Worm (Caenorhabditis elegans): ENCODE measurements around the gene deg-1.

Gene deg-1

ce11 chrX:7787885-7788353, 35.0 kb downstream of the deg-1 start, which contains the start of gene ZK154.5 (continued):
- TF ChIP-seq zip-11 (GFP tag; IDR thresholded peaks at IDR 0.05) (no peak), T20F7.1 (GFP tag; optimal IDR thresholded peaks at IDR 0.05) (no peak), lim-7 (GFP tag; IDR thresholded peaks at IDR 0.05) (no peak), hmg-1.1 (GFP tag; IDR thresholded peaks at IDR 0.05) (peak; percentile 51), aly-2 (tag; optimal IDR thresholded peaks at IDR 0.05) (no peak), lin-29 (GFP tag; IDR thresholded peaks at IDR 0.05) (no peak), F10B5.3 (tag; optimal IDR thresholded peaks at IDR 0.05) (no peak), saeg-2 (GFP tag; IDR thresholded peaks at IDR 0.05) (no peak), madf-9 (GFP tag; conservative IDR thresholded peaks at IDR 0.05) (no peak), arid-1 (GFP tag; conservative IDR thresholded peaks at IDR 0.05) (no peak; the same call in 1 of the 2 replicates), ZK546.5 (tag; optimal IDR thresholded peaks at IDR 0.05) (no peak), dmd-6 (GFP tag; IDR thresholded peaks at IDR 0.05) (0 out of 2 replicates have a peak, but pooled peaks have one; percentile 10), daf-8 (GFP tag; IDR thresholded peaks at IDR 0.05) (no peak), unc-130 (GFP tag; optimal IDR thresholded peaks at IDR 0.05) (no peak), spr-3 (GFP tag; optimal IDR thresholded peaks at IDR 0.05) (no peak), ceh-82 (tag; optimal IDR thresholded peaks at IDR 0.05) (no peak)

ce11 chrX:7791802-7792201, 38.9 kb downstream of the deg-1 start:
- peak; percentile 41; the same call in 1 of the 2 replicates for TF ChIP-seq hmg-1.1 (GFP tag; IDR thresholded peaks at IDR 0.05)
- peak; percentile 33 for TF ChIP-seq hlh-11 (tag; optimal IDR thresholded peaks at IDR 0.05)
- TF ChIP-seq ceh-28 (tag; optimal IDR thresholded peaks at IDR 0.05), result no peak
- TF ChIP-seq aha-1 (tag), result peak; percentile 51
- no peak for TF ChIP-seq egl-43 (GFP tag; IDR thresholded peaks at IDR 0.05)
- no peak for TF ChIP-seq dmd-6 (GFP tag; IDR thresholded peaks at IDR 0.05)
- TF ChIP-seq mxl-3 (GFP tag; optimal IDR thresholded peaks at IDR 0.05), result peak; percentile 39
- peak in 1 of 2 experiments; percentile 55 for TF ChIP-seq mdl-1 (tag; optimal IDR thresholded peaks at IDR 0.05)
- peak; percentile 76 for TF ChIP-seq nhr-11 (tag; optimal IDR thresholded peaks at IDR 0.05)
- peak in 1 of 2 experiments; percentile 60 for TF ChIP-seq lsy-2 (tag; optimal IDR thresholded peaks at IDR 0.05)
- TF ChIP-seq hlh-30 (tag; optimal IDR thresholded peaks at IDR 0.05; ENCODE audit: insufficient read depth), result peak; percentile 38
- TF ChIP-seq nhr-111 (GFP tag; optimal IDR thresholded peaks at IDR 0.05), result no peak
- TF ChIP-seq ctbp-1 (GFP tag; IDR thresholded peaks at IDR 0.05), result 0 out of 2 replicates have a peak, but pooled peaks have one; percentile 17
- TF ChIP-seq unc-130 (GFP tag; optimal IDR thresholded peaks at IDR 0.05), result no peak
- peak; percentile 58 for TF ChIP-seq F37D6.2 (tag; optimal IDR thresholded peaks at IDR 0.05)
- peak; percentile 64 for TF ChIP-seq rbr-2 (tag; optimal IDR thresholded peaks at IDR 0.05)
- peak in 1 of 2 experiments; percentile 96 for TF ChIP-seq unc-62 (GFP tag; optimal IDR thresholded peaks at IDR 0.05 in 1 of 2)
- TF ChIP-seq unc-62 (tag; optimal IDR thresholded peaks at IDR 0.05), result no peak
- peak; percentile 8 for TF ChIP-seq dpl-1 (GFP tag; optimal IDR thresholded peaks at IDR 0.05)
- no peak for TF ChIP-seq arid-1 (GFP tag; conservative IDR thresholded peaks at IDR 0.05)
- TF ChIP-seq nhr-77 (tag; optimal IDR thresholded peaks at IDR 0.05), result no peak
- 0 out of 2 replicates have a peak, but pooled peaks have one; percentile 21 for TF ChIP-seq daf-19 (GFP tag; conservative IDR thresholded peaks at IDR 0.05)
- TF ChIP-seq mep-1 (tag; optimal IDR thresholded peaks at IDR 0.05), result peak; percentile 52
- peak; percentile 38 for TF ChIP-seq fkh-10 (GFP tag; optimal IDR thresholded peaks at IDR 0.05)
- no peak for TF ChIP-seq daf-16 (GFP tag; optimal IDR thresholded peaks at IDR 0.05)
- TF ChIP-seq daf-16 (tag; optimal IDR thresholded peaks at IDR 0.05), result peak; percentile 79

ce11 chrX:7793377-7794041, 40.6 kb downstream of the deg-1 start, which contains the start of gene ZK154.6:
Gene ZK154.6 (minus strand): TSS chrX:7793563.
- no peak for TF ChIP-seq daf-16 (GFP tag; optimal IDR thresholded peaks at IDR 0.05)
- peak; percentile 32 for TF ChIP-seq daf-16 (tag; optimal IDR thresholded peaks at IDR 0.05)
- peak; percentile 79 for TF ChIP-seq hlh-30 (tag; optimal IDR thresholded peaks at IDR 0.05; ENCODE audit: insufficient read depth)
- TF ChIP-seq dve-1 (tag; optimal IDR thresholded peaks at IDR 0.05; ENCODE audit: insufficient read depth), result peak; percentile 13
- no peak for TF ChIP-seq unc-130 (GFP tag; optimal IDR thresholded peaks at IDR 0.05)
- TF ChIP-seq F49E8.2 (tag; optimal IDR thresholded peaks at IDR 0.05; ENCODE audit: borderline replicate concordance), result no peak
- no peak for TF ChIP-seq egl-27 (tag; optimal IDR thresholded peaks at IDR 0.05)
- TF ChIP-seq rbr-2 (tag; optimal IDR thresholded peaks at IDR 0.05), result peak; percentile 8
- TF ChIP-seq hlh-11 (tag; optimal IDR thresholded peaks at IDR 0.05), result no peak
- peak in 1 of 2 experiments; percentile 54 for TF ChIP-seq unc-62 (GFP tag; optimal IDR thresholded peaks at IDR 0.05 in 1 of 2)
- TF ChIP-seq unc-62 (tag; optimal IDR thresholded peaks at IDR 0.05), result no peak
- TF ChIP-seq zip-11 (GFP tag; IDR thresholded peaks at IDR 0.05), result no peak
- TF ChIP-seq Y75B8A.6 (GFP tag; IDR thresholded peaks at IDR 0.05), result no peak
- TF ChIP-seq aha-1 (tag), result peak; percentile 66
- 0 out of 4 replicates have a peak, but pooled peaks of 1 of the 2 experiments have one; percentile 18 for TF ChIP-seq madf-5 (GFP tag; IDR thresholded peaks at IDR 0.05)
- TF ChIP-seq daf-19 (GFP tag; conservative IDR thresholded peaks at IDR 0.05), result no peak
- TF ChIP-seq ceh-28 (tag; optimal IDR thresholded peaks at IDR 0.05), result peak; percentile 82
- peak in 1 of 2 experiments; percentile 39 for TF ChIP-seq lsy-2 (tag; optimal IDR thresholded peaks at IDR 0.05)
- peak; percentile 80 to 86 for TF ChIP-seq mdl-1 (tag; optimal IDR thresholded peaks at IDR 0.05)
- TF ChIP-seq mes-2 (tag; optimal IDR thresholded peaks at IDR 0.05; ENCODE audit: poor library complexity, severe bottlenecking), result peak; percentile 54
